Fruit fly (Drosophila melanogaster) whole organism, adult: ENCODE data around the gene CG8206.

Experiments
- CG14711 ChIP-seq: fragments of 200-800 bp; sonication (Bioruptor generic); optimal IDR thresholded peaks from 2 replicates; lab custom pipeline; 2018; ENCODE audit warnings: missing biosample characterization, mild to moderate bottlenecking, missing genetic modification characterization, moderate library complexity
- CG33017 ChIP-seq: fragments of 200-800 bp; sonication (Bioruptor generic); optimal IDR thresholded peaks from 2 replicates; lab custom pipeline; 2018; ENCODE audit warnings: missing biosample characterization, mild to moderate bottlenecking, missing genetic modification characterization, moderate library complexity
- Crg-1 ChIP-seq: fragments of 200-800 bp; sonication (Bioruptor generic); optimal IDR thresholded peaks from 2 replicates; lab custom pipeline; 2016; ENCODE audit warnings: missing biosample characterization, missing genetic modification characterization
- Hr96 ChIP-seq: fragments of 200-800 bp; sonication (Bioruptor generic); optimal IDR thresholded peaks from 2 replicates; lab custom pipeline; 2016; ENCODE audit warnings: missing biosample characterization, missing genetic modification characterization

DNA sequence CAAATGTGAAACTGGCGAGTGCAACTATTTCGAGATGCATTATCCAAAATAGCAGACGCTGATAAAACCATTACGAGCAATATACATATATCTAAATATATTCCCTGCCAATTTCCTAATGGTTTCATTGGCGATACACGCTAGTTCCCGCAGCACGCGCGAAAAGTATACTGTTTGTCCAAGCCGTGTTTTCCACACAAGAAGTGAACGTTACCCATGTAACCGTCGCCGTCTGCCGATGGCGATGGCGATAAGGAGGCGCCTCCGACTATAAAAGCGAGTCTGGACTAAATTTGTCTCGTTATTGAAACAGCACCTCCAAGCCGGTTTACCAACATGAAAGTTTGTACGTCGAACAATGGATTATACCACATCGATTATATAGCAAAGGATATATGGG, 39.8 kb downstream of the CG8206 start, which contains the start of gene CG43673:
- TF ChIP-seq Hr96 (GFP tag; lab: Kevin White, UChicago) = no peak
- no peak for TF ChIP-seq Crg-1 (GFP tag; lab: Kevin White, UChicago)
- no peak for TF ChIP-seq CG14711 (tag; lab: Kevin White, UChicago)
- no peak for TF ChIP-seq CG33017 (tag; lab: Kevin White, UChicago)
